Fruit fly (Drosophila melanogaster) whole organism, embryonic: ENCODE results near the gene CG15170.

Source experiments
- BtbVII ChIP-seq: fragments of 200-800 bp; sonication (Bioruptor generic); optimal IDR thresholded peaks from 3 replicates; lab custom pipeline; 2017; ENCODE audit warnings: missing biosample characterization, mild to moderate bottlenecking, missing genetic modification characterization
- CG1024 ChIP-seq: fragments of 200-800 bp; sonication (Bioruptor generic); IDR thresholded peaks from 2 replicates; pipeline ENCODE4 v1.3.6; 2022; ENCODE audit warnings: missing biosample characterization, missing genetic modification characterization
- CG10366 ChIP-seq: fragments of 200-800 bp; sonication (Bioruptor generic); IDR thresholded peaks from 2 replicates; pipeline ENCODE4 v1.3.6; 2022; ENCODE audit warnings: missing biosample characterization, missing genetic modification characterization
- CG11398 ChIP-seq: fragments of 200-800 bp; sonication (Bioruptor generic); optimal IDR thresholded peaks from 2 replicates; lab custom pipeline; 2016; ENCODE audit warnings: missing biosample characterization, missing genetic modification characterization
- CG11504 ChIP-seq: fragments of 200-800 bp; sonication (Bioruptor generic); optimal IDR thresholded peaks from 3 replicates; lab custom pipeline; 2019; ENCODE audit warnings: missing biosample characterization, mild to moderate bottlenecking, missing genetic modification characterization, moderate library complexity
- CG11695 ChIP-seq: fragments of 200-800 bp; sonication (Bioruptor generic); IDR thresholded peaks from 3 replicates; pipeline ENCODE4 v1.3.6; 2022; ENCODE audit warnings: missing biosample characterization, missing genetic modification characterization
- CG1647 ChIP-seq: fragments of 200-800 bp; sonication (Bioruptor generic); optimal IDR thresholded peaks from 3 replicates; lab custom pipeline; 2016; ENCODE audit warnings: missing biosample characterization, missing genetic modification characterization
- CG17568 ChIP-seq: fragments of 200-800 bp; sonication (Bioruptor generic); optimal IDR thresholded peaks from 2 replicates; lab custom pipeline; 2018; ENCODE audit warnings: missing biosample characterization, mild to moderate bottlenecking, missing genetic modification characterization, moderate library complexity
- CG17829 ChIP-seq: fragments of 200-800 bp; optimal IDR thresholded peaks from 2 replicates; lab custom pipeline; 2019; ENCODE audit warnings: missing biosample characterization, mild to moderate bottlenecking, missing genetic modification characterization, moderate library complexity
- CG32767 ChIP-seq: fragments of 200-800 bp; sonication (Bioruptor generic); IDR thresholded peaks from 2 replicates; pipeline ENCODE4 v1.3.6; 2022; ENCODE audit warnings: missing biosample characterization, missing genetic modification characterization
- CG3281 ChIP-seq: fragments of 200-800 bp; sonication (Bioruptor generic); optimal IDR thresholded peaks from 3 replicates; lab custom pipeline; 2017; ENCODE audit warnings: missing biosample characterization, mild to moderate bottlenecking, missing genetic modification characterization
- CG3847 ChIP-seq: fragments of 200-800 bp; sonication (Bioruptor generic); IDR thresholded peaks from 2 replicates; pipeline ENCODE4 v1.3.6; 2022; ENCODE audit warnings: missing biosample characterization, missing genetic modification characterization
- CG6272 ChIP-seq: fragments of 200-800 bp; sonication (Bioruptor generic); IDR thresholded peaks from 2 replicates; pipeline ENCODE4 v1.3.6; 2022; ENCODE audit warnings: missing biosample characterization, missing genetic modification characterization
- CG6689 ChIP-seq: fragments of 200-800 bp; sonication (Bioruptor generic); IDR thresholded peaks from 2 replicates; pipeline ENCODE4 v1.3.6; 2022; ENCODE audit warnings: missing biosample characterization, missing genetic modification characterization
- CG6791 ChIP-seq: fragments of 200-800 bp; sonication (Bioruptor generic); IDR thresholded peaks from 3 replicates; pipeline ENCODE4 v1.3.6; 2022; ENCODE audit warnings: missing biosample characterization, missing genetic modification characterization; ENCODE audit not compliant: partially characterized antibody
- CG6854 ChIP-seq: fragments of 200-800 bp; sonication (Bioruptor generic); optimal IDR thresholded peaks from 3 replicates; lab custom pipeline; 2017; ENCODE audit warnings: missing biosample characterization, mild to moderate bottlenecking, missing genetic modification characterization
- CG7839 ChIP-seq: fragments of 200-800 bp; sonication (Bioruptor generic); optimal IDR thresholded peaks from 3 replicates; lab custom pipeline; 2018; ENCODE audit warnings: missing biosample characterization, mild to moderate bottlenecking, missing genetic modification characterization, moderate library complexity
- CG8765 ChIP-seq: fragments of 200-800 bp; sonication (Bioruptor generic); IDR thresholded peaks from 2 replicates; pipeline ENCODE4 v1.3.6; 2022; ENCODE audit warnings: missing biosample characterization, missing genetic modification characterization
- CG9727 ChIP-seq: fragments of 200-800 bp; sonication (Bioruptor generic); optimal IDR thresholded peaks from 3 replicates; lab custom pipeline; 2017; ENCODE audit warnings: missing biosample characterization, mild to moderate bottlenecking, missing genetic modification characterization
- CG9817 ChIP-seq: fragments of 200-800 bp; sonication (Bioruptor generic); optimal IDR thresholded peaks from 2 replicates; lab custom pipeline; 2018; ENCODE audit warnings: missing biosample characterization, mild to moderate bottlenecking, missing genetic modification characterization, moderate library complexity
- Fer1 ChIP-seq: fragments of 200-800 bp; sonication (Bioruptor generic); optimal IDR thresholded peaks from 2 replicates; lab custom pipeline; 2017; ENCODE audit warnings: missing biosample characterization, mild to moderate bottlenecking, missing genetic modification characterization
- Hr3 ChIP-seq: fragments of 200-800 bp; sonication (Bioruptor generic); optimal IDR thresholded peaks from 3 replicates; lab custom pipeline; 2016; ENCODE audit warnings: missing biosample characterization, missing genetic modification characterization
- Myb ChIP-seq: fragments of 200-800 bp; sonication (Bioruptor generic); optimal IDR thresholded peaks from 2 replicates; lab custom pipeline; 2016; ENCODE audit warnings: missing biosample characterization, missing genetic modification characterization
- NC2β ChIP-seq: fragments of 200-800 bp; sonication (Bioruptor generic); optimal IDR thresholded peaks from 2 replicates; lab custom pipeline; 2016; ENCODE audit warnings: missing biosample characterization, missing genetic modification characterization
- Nf-YC ChIP-seq: fragments of 200-800 bp; optimal IDR thresholded peaks from 3 replicates; lab custom pipeline; 2019; ENCODE audit warnings: missing biosample characterization, mild to moderate bottlenecking, missing genetic modification characterization, moderate library complexity
- Sox102F ChIP-seq: fragments of 200-800 bp; sonication (Bioruptor generic); optimal IDR thresholded peaks from 2 replicates; lab custom pipeline; 2018; ENCODE audit warnings: missing biosample characterization, mild to moderate bottlenecking, missing genetic modification characterization, moderate library complexity
- Taf1 ChIP-seq: fragments of 200-800 bp; sonication (Bioruptor generic); IDR thresholded peaks from 2 replicates; pipeline ENCODE4 v1.3.6; 2022; ENCODE audit warnings: missing biosample characterization, missing genetic modification characterization
- ac ChIP-seq: fragments of 200-800 bp; sonication (Bioruptor generic); optimal IDR thresholded peaks from 3 replicates; lab custom pipeline; 2017; ENCODE audit warnings: missing biosample characterization, mild to moderate bottlenecking, missing genetic modification characterization
- ara ChIP-seq: fragments of 200-800 bp; sonication (Bioruptor generic); IDR thresholded peaks from 2 replicates; pipeline ENCODE4 v1.3.6; 2022; ENCODE audit warnings: missing biosample characterization, missing genetic modification characterization
- bcd ChIP-seq: fragments of 200-800 bp; sonication (Bioruptor generic); optimal IDR thresholded peaks from 2 replicates; lab custom pipeline; 2017; ENCODE audit warnings: missing biosample characterization, mild to moderate bottlenecking, missing genetic modification characterization
- bsh ChIP-seq, 2 experiments: fragments of 200-800 bp; sonication (Bioruptor generic); optimal IDR thresholded peaks; 2 replicates each; lab custom pipeline; 2017 to 2018; ENCODE audit warnings: mild to moderate bottlenecking in 2 of 2, missing biosample characterization in 2 of 2, missing genetic modification characterization in 2 of 2, moderate library complexity in 1 of 2
- chinmo ChIP-seq: fragments of 200-800 bp; sonication (Bioruptor generic); IDR thresholded peaks from 4 replicates; pipeline ENCODE4 v1.3.6; 2022; ENCODE audit warnings: missing biosample characterization, missing genetic modification characterization; ENCODE audit not compliant: partially characterized antibody
- chm ChIP-seq: fragments of 200-800 bp; sonication (Bioruptor generic); IDR thresholded peaks from 2 replicates; pipeline ENCODE4 v1.3.6; 2022; ENCODE audit warnings: missing biosample characterization, missing genetic modification characterization
- crp ChIP-seq, 2 experiments: fragments of 200-800 bp; sonication (Bioruptor generic); optimal IDR thresholded peaks; 2 replicates in 1 of 2; 3 replicates in 1 of 2; lab custom pipeline; 2017; ENCODE audit warnings: missing biosample characterization in 2 of 2, missing genetic modification characterization in 2 of 2, mild to moderate bottlenecking in 1 of 2, moderate library complexity in 1 of 2
- dmrt11E ChIP-seq: fragments of 200-800 bp; sonication (Bioruptor generic); optimal IDR thresholded peaks from 3 replicates; lab custom pipeline; 2018; ENCODE audit warnings: missing biosample characterization, mild to moderate bottlenecking, missing genetic modification characterization, moderate library complexity
- fd96Cb ChIP-seq: fragments of 200-800 bp; sonication (Bioruptor generic); optimal IDR thresholded peaks from 2 replicates; lab custom pipeline; 2018; ENCODE audit warnings: missing biosample characterization, mild to moderate bottlenecking, missing genetic modification characterization, moderate library complexity
- hkb ChIP-seq, 2 experiments: fragments of 200-800 bp in 1 of 2; fragments of >200 bp in 1 of 2; sonication (Bioruptor generic) in 1 of 2; IDR thresholded peaks in 1 of 2; optimal IDR thresholded peaks in 1 of 2; 2 replicates each; pipeline versions ENCODE4 v1.3.6 to Lab custom; 2017 to 2022; ENCODE audit warnings: missing biosample characterization in 1 of 2, missing genetic modification characterization in 1 of 2
- kah ChIP-seq: fragments of 200-800 bp; sonication (Bioruptor generic); optimal IDR thresholded peaks from 2 replicates; lab custom pipeline; 2018; ENCODE audit warnings: missing biosample characterization, mild to moderate bottlenecking, missing genetic modification characterization
- lmd ChIP-seq: fragments of 200-800 bp; sonication (Bioruptor generic); IDR thresholded peaks from 2 replicates; pipeline ENCODE4 v1.3.6; 2022; ENCODE audit warnings: missing biosample characterization, missing genetic modification characterization
- mirr ChIP-seq: fragments of 200-800 bp; sonication (Bioruptor generic); optimal IDR thresholded peaks from 3 replicates; lab custom pipeline; 2018; ENCODE audit warnings: missing biosample characterization, mild to moderate bottlenecking, missing genetic modification characterization
- pb ChIP-seq: fragments of 200-800 bp; sonication (Bioruptor generic); optimal IDR thresholded peaks from 3 replicates; lab custom pipeline; 2016; ENCODE audit warnings: missing biosample characterization, missing genetic modification characterization
- scrt ChIP-seq: fragments of 200-800 bp; sonication (Bioruptor generic); optimal IDR thresholded peaks from 2 replicates; lab custom pipeline; 2018; ENCODE audit warnings: missing biosample characterization, mild to moderate bottlenecking, missing genetic modification characterization, moderate library complexity
- sens ChIP-seq: fragments of 200-800 bp; sonication (Bioruptor generic); peaks from one replicate; lab custom pipeline; 2016; ENCODE audit warnings: missing biosample characterization, missing genetic modification characterization
- trem ChIP-seq: fragments of 200-800 bp; optimal IDR thresholded peaks from 3 replicates; lab custom pipeline; 2019; ENCODE audit warnings: missing biosample characterization, mild to moderate bottlenecking, missing genetic modification characterization, moderate library complexity
- unpg ChIP-seq: fragments of 200-800 bp; sonication (Bioruptor generic); optimal IDR thresholded peaks from 3 replicates; lab custom pipeline; 2018; ENCODE audit warnings: missing biosample characterization, mild to moderate bottlenecking, missing genetic modification characterization, moderate library complexity
- vfl ChIP-seq: fragments of 200-800 bp; sonication (Bioruptor generic); optimal IDR thresholded peaks from 2 replicates; lab custom pipeline; 2016; ENCODE audit warnings: missing biosample characterization, missing genetic modification characterization
- wdn ChIP-seq: fragments of 200-800 bp; sonication (Bioruptor generic); IDR thresholded peaks from 2 replicates; pipeline ENCODE4 v1.3.6; 2022; ENCODE audit warnings: missing biosample characterization, missing genetic modification characterization

Gene CG15170

dm6 chr2L:18965367-18966213 is 24.4 kb downstream of the CG15170 start (continued):
- TF ChIP-seq CG1024 (GFP tag; lab: Robert Waterston, UW) (no peak), Fer1 (GFP tag; lab: Kevin White, UChicago) (peak; percentile 54), bcd (GFP tag; lab: Kevin White, UChicago) (peak; percentile 24), CG3847 (GFP tag; lab: Robert Waterston, UW) (peak; percentile 41), Hr3 (no peak), chinmo (GFP tag; lab: Robert Waterston, UW) (peak; percentile 74; the same call in 1 of the 4 replicates), CG17568 (GFP tag; lab: Kevin White, UChicago) (peak; percentile 48), BtbVII (GFP tag; lab: Kevin White, UChicago) (peak; percentile 51), ara (GFP tag; lab: Robert Waterston, UW) (0 out of 2 replicates have a peak, but pooled peaks have one; percentile 25), CG10366 (GFP tag; lab: Robert Waterston, UW) (0 out of 2 replicates have a peak, but pooled peaks have one; percentile 12), bsh (GFP tag; optimal IDR thresholded peaks at IDR 0.05; lab: Kevin White, UChicago) (peak in 1 of 2 experiments; percentile 3), hkb (optimal IDR thresholded peaks at IDR 0.05; lab: Kevin White, UChicago) (no peak), hkb (GFP tag; IDR thresholded peaks at IDR 0.05; lab: Robert Waterston, UW) (0 out of 2 replicates have a peak, but pooled peaks have one; percentile 36), CG32767 (GFP tag; lab: Robert Waterston, UW) (0 out of 2 replicates have a peak, but pooled peaks have one; percentile 32), CG17829 (tag; lab: Kevin White, UChicago) (peak; percentile 13), CG9727 (GFP tag; lab: Kevin White, UChicago) (no peak), CG11504 (tag; lab: Kevin White, UChicago) (peak; percentile 43), Nf-YC (no peak), vfl (no peak), CG8765 (GFP tag; lab: Robert Waterston, UW) (no peak), CG11398 (no peak), CG1647 (GFP tag; lab: Kevin White, UChicago) (no peak), NC2β (GFP tag; lab: Kevin White, UChicago) (no peak), CG6854 (GFP tag; lab: Kevin White, UChicago) (peak; percentile 4), dmrt11E (peak; percentile 16), sens (GFP tag; lab: Kevin White, UChicago) (peak; percentile 49), crp (GFP tag; optimal IDR thresholded peaks at IDR 0.05; lab: Kevin White, UChicago) (peak in 1 of 2 experiments; percentile 5), CG7839 (tag; lab: Kevin White, UChicago) (peak; percentile 49), CG11695 (GFP tag; lab: Robert Waterston, UW) (peak; percentile 60; the same call in 2 of the 3 replicates), CG3281 (GFP tag; lab: Kevin White, UChicago) (peak; percentile 77), CG9817 (tag; lab: Kevin White, UChicago) (peak; percentile 37), fd96Cb (tag; lab: Kevin White, UChicago) (peak; percentile 34), scrt (GFP tag; lab: Kevin White, UChicago) (peak; percentile 46), Myb (no peak), ac (GFP tag; lab: Kevin White, UChicago) (no peak), unpg (GFP tag; lab: Kevin White, UChicago) (peak; percentile 45), mirr (GFP tag; lab: Kevin White, UChicago) (peak; percentile 84), Taf1 (GFP tag; lab: Robert Waterston, UW) (peak; percentile 56), chm (GFP tag; lab: Robert Waterston, UW) (peak; percentile 22; the same call in 1 of the 2 replicates), pb (GFP tag; lab: Kevin White, UChicago) (no peak), lmd (GFP tag; lab: Robert Waterston, UW) (peak; percentile 58), kah (peak; percentile 75), wdn (GFP tag; lab: Robert Waterston, UW) (no peak), trem (no peak), CG6272 (GFP tag; lab: Robert Waterston, UW) (0 out of 2 replicates have a peak, but pooled peaks have one; percentile 11), CG6791 (GFP tag; lab: Robert Waterston, UW) (no peak), CG6689 (GFP tag; lab: Robert Waterston, UW) (peak; percentile 45; the same call in 1 of the 2 replicates), Sox102F (peak; percentile 15)
